Worm (Caenorhabditis elegans) whole organism, midembryonic: ENCODE measurements around the gene arx-6.
A peak's percentile ranks its signal among the peaks of the same experiment; 100 is the strongest.

Experiments
- flt-1 ChIP-seq: fragments of 200-800 bp; sonication (Bioruptor generic); IDR thresholded peaks from 2 replicates; pipeline ENCODE4 v1.3.6; 2022; ENCODE audit warnings: missing genetic modification characterization, missing compliant biosample characterization
- ref-1 ChIP-seq: fragments of 200-800 bp; sonication (Bioruptor generic); conservative IDR thresholded peaks from 2 replicates; pipeline ENCODE4 v1.3.6; 2022; ENCODE audit warnings: missing genetic modification reagents, missing genetic modification characterization, missing compliant biosample characterization
- ztf-29 ChIP-seq: fragments of 200-800 bp; sonication (Bioruptor generic); IDR thresholded peaks from 2 replicates; pipeline ENCODE4 v1.3.6; 2022; ENCODE audit warnings: missing genetic modification reagents, missing genetic modification characterization, missing compliant biosample characterization

DNA sequence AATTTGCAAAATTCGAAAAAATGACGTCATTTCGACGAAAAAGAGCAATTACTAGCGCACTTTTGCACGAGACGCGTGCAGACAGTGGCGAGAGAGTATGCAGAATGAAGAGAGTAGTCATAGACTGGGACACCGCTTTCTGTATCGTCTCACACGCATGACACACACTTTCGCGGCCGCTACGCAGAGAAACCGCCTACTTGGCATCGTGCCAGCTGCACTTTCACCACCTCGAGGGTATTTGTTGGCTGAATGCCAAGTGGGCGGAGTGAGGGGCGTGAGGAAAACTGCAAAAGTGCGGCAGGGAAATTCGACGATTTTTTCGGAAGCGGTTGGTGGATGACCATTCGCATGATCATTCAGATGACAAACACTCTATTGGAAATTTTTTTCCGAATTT, 21.3 kb downstream of the arx-6 start:
- TF ChIP-seq flt-1 (GFP tag; lab: Robert Waterston, UW), result peak; percentile 84
- TF ChIP-seq ztf-29 (GFP tag; lab: Robert Waterston, UW), result no peak
- TF ChIP-seq ref-1, result no peak
